Fruit fly (Drosophila melanogaster) whole organism: Measurements from ENCODE around the gene Syx8.

Experiments
- CG8478 ChIP-seq: fragments of >200 bp; optimal IDR thresholded peaks from 2 replicates; lab custom pipeline; 2018; ENCODE audit warnings: inconsistent platforms
- Dll ChIP-seq: fragments of >200 bp; optimal IDR thresholded peaks from 2 replicates; lab custom pipeline; 2017
- EcR ChIP-seq, 2 experiments: fragments of >200 bp; optimal IDR thresholded peaks; 2 replicates each; lab custom pipeline; 2017; ENCODE audit warnings: missing biosample characterization in 2 of 2, missing genetic modification characterization in 2 of 2, missing genetic modification reagents in 2 of 2
- pan ChIP-seq: fragments of >200 bp; optimal IDR thresholded peaks from 2 replicates; lab custom pipeline; 2017
- psq ChIP-seq: fragments of >200 bp; optimal IDR thresholded peaks from 2 replicates; lab custom pipeline; 2017
- usp ChIP-seq: fragments of >200 bp; optimal IDR thresholded peaks from 2 replicates; lab custom pipeline; 2017; ENCODE audit warnings: missing biosample characterization, missing genetic modification characterization, mixed read lengths

Gene Syx8

dm6 chr3L:16609120-16609519, 22.3 kb upstream of the Syx8 start, which contains the start of gene CG4098:
Gene CG4098, minus strand, starts transcription at chr3L:16609347.
- no peak for TF ChIP-seq CG8478 (lab: Kevin White, UChicago)
- no peak for TF ChIP-seq pan
- TF ChIP-seq EcR (GFP tag; optimal IDR thresholded peaks at IDR 0.05; lab: Kevin White, UChicago): no peak
- no peak for TF ChIP-seq usp (GFP tag; lab: Kevin White, UChicago)
- no peak for TF ChIP-seq psq (lab: Kevin White, UChicago)
- no peak for TF ChIP-seq Dll (lab: Kevin White, UChicago)

- no peak for TF ChIP-seq CG8478 (lab: Kevin White, UChicago)
- no peak for TF ChIP-seq usp (GFP tag; lab: Kevin White, UChicago)
- no peak for TF ChIP-seq pan
- TF ChIP-seq Dll (lab: Kevin White, UChicago): no peak
- no peak for TF ChIP-seq psq (lab: Kevin White, UChicago)
- no peak for TF ChIP-seq EcR (GFP tag; optimal IDR thresholded peaks at IDR 0.05; lab: Kevin White, UChicago)
Measured at dm6 chr3L:16602736-16603144, 15.9 kb upstream of the Syx8 start, which contains the start of gene Arts. Gene Arts, plus strand, starts transcription at chr3L:16602851.

- TF ChIP-seq EcR (GFP tag; optimal IDR thresholded peaks at IDR 0.05; lab: Kevin White, UChicago): no peak
- no peak for TF ChIP-seq CG8478 (lab: Kevin White, UChicago)
- no peak for TF ChIP-seq pan
- TF ChIP-seq psq (lab: Kevin White, UChicago): no peak
- no peak for TF ChIP-seq usp (GFP tag; lab: Kevin White, UChicago)
Measured at dm6 chr3L:16594922-16595518, 8.2 kb upstream of the Syx8 start, which contains the start of the genes spd-2 and Apl. Gene spd-2, minus strand, starts transcription at chr3L:16595014. Gene Apl, plus strand, starts transcription at chr3L:16595181.

dm6 chr3L:16590860-16591259, 4.0 kb upstream of the Syx8 start, which contains the start of gene tra:
Gene tra, minus strand, starts transcription at chr3L:16591050.
- TF ChIP-seq usp (GFP tag; lab: Kevin White, UChicago) (no peak), pan (no peak), psq (lab: Kevin White, UChicago) (no peak), CG8478 (lab: Kevin White, UChicago) (no peak), Dll (lab: Kevin White, UChicago) (no peak), EcR (GFP tag; optimal IDR thresholded peaks at IDR 0.05; lab: Kevin White, UChicago) (no peak)

dm6 chr3L:16587994-16588622, 1.3 kb upstream of the Syx8 start:
- TF ChIP-seq psq (lab: Kevin White, UChicago) (no peak), Dll (lab: Kevin White, UChicago) (no peak), usp (GFP tag; lab: Kevin White, UChicago) (no peak)

- no peak for TF ChIP-seq psq (lab: Kevin White, UChicago)
- TF ChIP-seq CG8478 (lab: Kevin White, UChicago): no peak
- no peak for TF ChIP-seq EcR (GFP tag; optimal IDR thresholded peaks at IDR 0.05; lab: Kevin White, UChicago)
- no peak for TF ChIP-seq Dll (lab: Kevin White, UChicago)
- no peak for TF ChIP-seq usp (GFP tag; lab: Kevin White, UChicago)
- TF ChIP-seq pan: no peak
Measured at dm6 chr3L:16584074-16584578, 2.7 kb downstream of the Syx8 start, which contains the start of gene UQCR-C2. Gene UQCR-C2, plus strand, starts transcription at chr3L:16584124.

dm6 chr3L:16582678-16583315, 4.1 kb downstream of the Syx8 start, which contains the start of gene Rpn12:
Gene Rpn12, plus strand, starts transcription at chr3L:16583028.
- TF ChIP-seq usp (GFP tag; lab: Kevin White, UChicago) (no peak), EcR (GFP tag; optimal IDR thresholded peaks at IDR 0.05; lab: Kevin White, UChicago) (no peak), psq (lab: Kevin White, UChicago) (no peak), CG8478 (lab: Kevin White, UChicago) (no peak)

- TF ChIP-seq pan (no peak), CG8478 (lab: Kevin White, UChicago) (no peak), EcR (GFP tag; optimal IDR thresholded peaks at IDR 0.05; lab: Kevin White, UChicago) (no peak), psq (lab: Kevin White, UChicago) (no peak), usp (GFP tag; lab: Kevin White, UChicago) (no peak), Dll (lab: Kevin White, UChicago) (no peak)
Measured at dm6 chr3L:16581201-16581705, 5.6 kb downstream of the Syx8 start, which contains the start of gene Smn. Gene Smn, minus strand, starts transcription at chr3L:16581547.

dm6 chr3L:16580049-16580448, 6.8 kb downstream of the Syx8 start, which contains the start of gene nxf2:
Gene nxf2, minus strand, starts transcription at chr3L:16580306.
- TF ChIP-seq pan (no peak), usp (GFP tag; lab: Kevin White, UChicago) (no peak), Dll (lab: Kevin White, UChicago) (no peak), EcR (GFP tag; optimal IDR thresholded peaks at IDR 0.05; lab: Kevin White, UChicago) (no peak), psq (lab: Kevin White, UChicago) (no peak), CG8478 (lab: Kevin White, UChicago) (no peak)

dm6 chr3L:16574307-16574946, 12.4 kb downstream of the Syx8 start, which contains the start of gene mbf1:
Gene mbf1, plus strand, starts transcription at chr3L:16574436.
- TF ChIP-seq pan (no peak), Dll (lab: Kevin White, UChicago) (no peak), EcR (GFP tag; optimal IDR thresholded peaks at IDR 0.05; lab: Kevin White, UChicago) (no peak), usp (GFP tag; lab: Kevin White, UChicago) (no peak)
